Worm (Caenorhabditis elegans) whole organism, L1 larva: ENCODE results near the gene sri-39.
"Not testable (repeated sequence)": the region's sequence is repeated elsewhere in the genome, so short reads cannot be mapped to it uniquely, and the experiment has no call there.

Experiments used
- aha-1 ChIP-seq: fragments of 150-350 bp; optimal IDR thresholded peaks from 2 replicates; lab custom pipeline; 2014; ENCODE audit warnings: missing biosample characterization, missing genetic modification characterization
- ama-1 ChIP-seq: fragments of 150-350 bp; optimal IDR thresholded peaks from 2 replicates; lab custom pipeline; 2014
- ets-5 ChIP-seq: fragments of 200-800 bp; sonication (Bioruptor generic); IDR thresholded peaks from 2 replicates; pipeline ENCODE4 v1.3.6; 2022; ENCODE audit warnings: missing genetic modification characterization, missing compliant biosample characterization
- grh-1 ChIP-seq: fragments of 200-800 bp; sonication (Bioruptor generic); IDR thresholded peaks from 2 replicates; pipeline ENCODE4 v1.3.6; 2022; ENCODE audit warnings: missing genetic modification reagents, missing genetic modification characterization, missing compliant biosample characterization
- hpl-2 ChIP-seq: fragments of 150-350 bp; optimal IDR thresholded peaks from 2 replicates; lab custom pipeline; 2014; ENCODE audit warnings: missing biosample characterization, missing genetic modification reagents, missing genetic modification characterization
- lsy-2 ChIP-seq, 2 experiments: fragments of 150-350 bp; optimal IDR thresholded peaks; 2 replicates each; lab custom pipeline; 2014; ENCODE audit warnings: missing biosample characterization in 2 of 2, missing genetic modification characterization in 2 of 2
- nhr-28 ChIP-seq: fragments of 150-350 bp; optimal IDR thresholded peaks from 2 replicates; lab custom pipeline; 2014; ENCODE audit warnings: missing biosample characterization, missing genetic modification characterization
- nhr-47 ChIP-seq: sonication (generic microtip); optimal IDR thresholded peaks from 2 replicates; lab custom pipeline; 2016; ENCODE audit warnings: mild to moderate bottlenecking, missing genetic modification characterization, moderate library complexity, missing compliant biosample characterization
- pag-3 ChIP-seq: sonication (generic microtip); optimal IDR thresholded peaks from 2 replicates; lab custom pipeline; 2017; ENCODE audit warnings: missing genetic modification characterization, mild to moderate bottlenecking, missing compliant biosample characterization, antibody characterized with exemption, borderline replicate concordance; ENCODE audit not compliant: insufficient read depth

- not testable (repeated sequence) for TF ChIP-seq lsy-2 (tag; optimal IDR thresholded peaks at IDR 0.05; lab: Kevin White, UChicago); pag-3 (tag; lab: Kevin White, UChicago); hpl-2 (GFP tag; lab: Kevin White, UChicago); nhr-47 (tag; lab: Kevin White, UChicago); ama-1; aha-1 (tag; lab: Kevin White, UChicago); grh-1 (GFP tag; lab: Robert Waterston, UW); nhr-28 (tag; lab: Kevin White, UChicago); ets-5
These were observed 33.6 kb upstream of the sri-39 start, which contains the start of gene K02F6.1 for ce11 chrII:2553662-2554061.
